Worm (Caenorhabditis elegans) whole organism, mixed stage, embryonic: Measurements from ENCODE around the gene fbxb-108.

Experiments used
- M03D4.4 ChIP-seq: sonication (generic microtip); optimal IDR thresholded peaks from 2 replicates; lab custom pipeline; 2017; ENCODE audit warnings: mild to moderate bottlenecking, missing genetic modification characterization, missing compliant biosample characterization
- bed-3 ChIP-seq: fragments of 200-800 bp; sonication (Bioruptor generic); optimal IDR thresholded peaks from 3 replicates; lab custom pipeline; 2018; ENCODE audit warnings: mild to moderate bottlenecking, missing genetic modification characterization, moderate library complexity, missing compliant biosample characterization
- blmp-1 ChIP-seq: fragments of 150-350 bp; optimal IDR thresholded peaks from 2 replicates; lab custom pipeline; 2014; ENCODE audit warnings: missing biosample characterization, missing genetic modification characterization
- ceh-39 ChIP-seq: fragments of 150-350 bp; optimal IDR thresholded peaks from 2 replicates; lab custom pipeline; 2014; ENCODE audit warnings: missing biosample characterization, missing genetic modification characterization
- ceh-43 ChIP-seq: fragments of 200-800 bp; sonication (Bioruptor generic); optimal IDR thresholded peaks from 2 replicates; lab custom pipeline; 2018; ENCODE audit warnings: mild to moderate bottlenecking, missing genetic modification characterization, moderate library complexity, missing compliant biosample characterization
- ceh-83 ChIP-seq: fragments of 200-800 bp; sonication (Bioruptor generic); optimal IDR thresholded peaks from 2 replicates; lab custom pipeline; 2018; ENCODE audit warnings: mild to moderate bottlenecking, missing genetic modification characterization, missing compliant biosample characterization
- ces-1 ChIP-seq: fragments of 150-350 bp; optimal IDR thresholded peaks from 2 replicates; lab custom pipeline; 2014; ENCODE audit warnings: missing biosample characterization, missing genetic modification reagents, missing genetic modification characterization
- cnd-1 ChIP-seq: fragments of 200-800 bp; sonication (Bioruptor generic); optimal IDR thresholded peaks from 2 replicates; lab custom pipeline; 2018; ENCODE audit warnings: mild to moderate bottlenecking, missing genetic modification characterization, missing compliant biosample characterization
- drap-1 ChIP-seq: fragments of 200-800 bp; sonication (Bioruptor generic); optimal IDR thresholded peaks from 3 replicates; lab custom pipeline; 2018; ENCODE audit warnings: mild to moderate bottlenecking, missing genetic modification characterization, missing compliant biosample characterization
- elt-1 ChIP-seq: sonication (generic microtip); optimal IDR thresholded peaks from 2 replicates; lab custom pipeline; 2017; ENCODE audit warnings: missing genetic modification characterization, mild to moderate bottlenecking, missing compliant biosample characterization, antibody characterized with exemption, moderate library complexity, borderline replicate concordance; ENCODE audit not compliant: insufficient read depth
- elt-3 ChIP-seq: fragments of 150-350 bp; optimal IDR thresholded peaks from 2 replicates; lab custom pipeline; 2014; ENCODE audit warnings: missing biosample characterization, missing genetic modification characterization
- flh-1 ChIP-seq: fragments of 200-800 bp; sonication (Bioruptor generic); optimal IDR thresholded peaks from 2 replicates; lab custom pipeline; 2018; ENCODE audit warnings: mild to moderate bottlenecking, missing genetic modification characterization, moderate library complexity, missing compliant biosample characterization
- ham-2 ChIP-seq: fragments of 200-800 bp; sonication (Bioruptor generic); optimal IDR thresholded peaks from 2 replicates; lab custom pipeline; 2018; ENCODE audit warnings: mild to moderate bottlenecking, missing genetic modification characterization, missing compliant biosample characterization
- hlh-1 ChIP-seq: fragments of 150-350 bp; optimal IDR thresholded peaks from 2 replicates; lab custom pipeline; 2014; ENCODE audit warnings: missing biosample characterization, missing genetic modification reagents, missing genetic modification characterization
- lin-13 ChIP-seq: fragments of 150-350 bp; optimal IDR thresholded peaks from 2 replicates; lab custom pipeline; 2014; ENCODE audit warnings: missing biosample characterization, missing genetic modification characterization
- lin-32 ChIP-seq: fragments of 200-800 bp; sonication (Bioruptor generic); optimal IDR thresholded peaks from 2 replicates; lab custom pipeline; 2018; ENCODE audit warnings: mild to moderate bottlenecking, missing genetic modification characterization, missing compliant biosample characterization
- lsy-2 ChIP-seq: fragments of 150-350 bp; optimal IDR thresholded peaks from 2 replicates; lab custom pipeline; 2014; ENCODE audit warnings: missing biosample characterization, missing genetic modification characterization
- mab-5 ChIP-seq: fragments of 150-350 bp; optimal IDR thresholded peaks from 2 replicates; lab custom pipeline; 2014; ENCODE audit warnings: missing biosample characterization, missing genetic modification characterization
- mep-1 ChIP-seq: fragments of 150-350 bp; optimal IDR thresholded peaks from 2 replicates; lab custom pipeline; 2017; ENCODE audit warnings: missing biosample characterization, missing genetic modification reagents, missing genetic modification characterization, inconsistent platforms
- nhr-12 ChIP-seq: fragments of 150-350 bp; optimal IDR thresholded peaks from 2 replicates; lab custom pipeline; 2014; ENCODE audit warnings: missing biosample characterization, missing genetic modification characterization
- nhr-2 ChIP-seq: fragments of 150-350 bp; optimal IDR thresholded peaks from 2 replicates; lab custom pipeline; 2014; ENCODE audit warnings: missing biosample characterization, missing genetic modification characterization
- nhr-237 ChIP-seq: fragments of 150-350 bp; optimal IDR thresholded peaks from 2 replicates; lab custom pipeline; 2014; ENCODE audit warnings: missing biosample characterization, missing genetic modification characterization
- nhr-28 ChIP-seq: fragments of 150-350 bp; optimal IDR thresholded peaks from 2 replicates; lab custom pipeline; 2014; ENCODE audit warnings: missing biosample characterization, missing genetic modification characterization
- nhr-76 ChIP-seq: sonication (generic microtip); optimal IDR thresholded peaks from 2 replicates; lab custom pipeline; 2017; ENCODE audit warnings: missing biosample characterization, missing genetic modification characterization
- pha-4 ChIP-seq: fragments of 150-350 bp; optimal IDR thresholded peaks from 2 replicates; lab custom pipeline; 2018; ENCODE audit warnings: missing biosample characterization, missing genetic modification reagents, missing genetic modification characterization
- sem-2 ChIP-seq: fragments of 200-800 bp; sonication (Bioruptor generic); optimal IDR thresholded peaks from 2 replicates; lab custom pipeline; 2018; ENCODE audit warnings: mild to moderate bottlenecking, missing genetic modification characterization, missing compliant biosample characterization
- sptf-1 ChIP-seq: sonication (generic microtip); optimal IDR thresholded peaks from 2 replicates; lab custom pipeline; 2017; ENCODE audit warnings: mild to moderate bottlenecking, missing genetic modification characterization, moderate library complexity, missing compliant biosample characterization
- tbx-8 ChIP-seq: fragments of 200-800 bp; sonication (Bioruptor generic); optimal IDR thresholded peaks from 2 replicates; lab custom pipeline; 2018; ENCODE audit warnings: mild to moderate bottlenecking, missing genetic modification characterization, moderate library complexity, missing compliant biosample characterization
- unc-120 ChIP-seq: sonication (generic microtip); optimal IDR thresholded peaks from 2 replicates; lab custom pipeline; 2017; ENCODE audit warnings: missing genetic modification characterization, missing compliant biosample characterization; ENCODE audit not compliant: poor library complexity, severe bottlenecking
- unc-39 ChIP-seq: fragments of 150-350 bp; optimal IDR thresholded peaks from 2 replicates; lab custom pipeline; 2014; ENCODE audit warnings: missing biosample characterization, missing genetic modification characterization
- unc-62 ChIP-seq: fragments of 150-350 bp; optimal IDR thresholded peaks from 2 replicates; lab custom pipeline; 2014; ENCODE audit warnings: missing biosample characterization, missing genetic modification reagents, missing genetic modification characterization
- zip-8 ChIP-seq: fragments of 150-350 bp; optimal IDR thresholded peaks from 2 replicates; lab custom pipeline; 2014; ENCODE audit warnings: missing biosample characterization, missing genetic modification characterization
- ztf-11 ChIP-seq: fragments of 150-350 bp; optimal IDR thresholded peaks from 2 replicates; lab custom pipeline; 2014; ENCODE audit warnings: missing biosample characterization, missing genetic modification characterization

Gene fbxb-108

ce11 chrII:2736938-2737337 lies 27.8 kb upstream of the fbxb-108 start:
- no peak for TF ChIP-seq ces-1 (GFP tag; lab: Kevin White, UChicago)
- TF ChIP-seq mep-1 (tag; lab: Kevin White, UChicago) = no peak
- TF ChIP-seq unc-39 (tag; lab: Kevin White, UChicago) = no peak
- TF ChIP-seq elt-3 = no peak
- no peak for TF ChIP-seq ceh-83 (GFP tag; lab: Kevin White, UChicago)
- no peak for TF ChIP-seq nhr-237
- no peak for TF ChIP-seq lin-32 (GFP tag; lab: Kevin White, UChicago)
- no peak for TF ChIP-seq cnd-1
- TF ChIP-seq zip-8 (tag; lab: Kevin White, UChicago) = no peak
- no peak for TF ChIP-seq sem-2 (GFP tag; lab: Kevin White, UChicago)
- no peak for TF ChIP-seq ham-2 (GFP tag; lab: Kevin White, UChicago)
- no peak for TF ChIP-seq unc-120 (tag; lab: Kevin White, UChicago)
- no peak for TF ChIP-seq nhr-28 (tag; lab: Kevin White, UChicago)
- TF ChIP-seq ceh-39 (tag; lab: Kevin White, UChicago) = no peak

ce11 chrII:2739619-2740018 lies 25.1 kb upstream of the fbxb-108 start, which contains the start of gene T05A8.6:
Gene T05A8.6, minus strand, starts transcription at chrII:2739719.
- TF ChIP-seq ces-1 (GFP tag; lab: Kevin White, UChicago) (no peak), ceh-39 (tag; lab: Kevin White, UChicago) (no peak), M03D4.4 (tag; lab: Kevin White, UChicago) (no peak), pha-4 (tag; lab: Kevin White, UChicago) (no peak), sptf-1 (no peak), ham-2 (GFP tag; lab: Kevin White, UChicago) (no peak), mab-5 (tag; lab: Kevin White, UChicago) (no peak), ceh-83 (GFP tag; lab: Kevin White, UChicago) (no peak), nhr-76 (tag; lab: Kevin White, UChicago) (no peak), nhr-28 (tag; lab: Kevin White, UChicago) (no peak), ztf-11 (tag; lab: Kevin White, UChicago) (no peak), elt-1 (tag; lab: Kevin White, UChicago) (no peak), mep-1 (tag; lab: Kevin White, UChicago) (no peak), drap-1 (GFP tag; lab: Kevin White, UChicago) (no peak), zip-8 (tag; lab: Kevin White, UChicago) (no peak), lin-32 (GFP tag; lab: Kevin White, UChicago) (no peak), blmp-1 (no peak), hlh-1 (tag; lab: Kevin White, UChicago) (no peak), cnd-1 (no peak), nhr-12 (no peak)

- TF ChIP-seq bed-3 (GFP tag; lab: Kevin White, UChicago) = no peak
- no peak for TF ChIP-seq ces-1 (GFP tag; lab: Kevin White, UChicago)
- TF ChIP-seq unc-120 (tag; lab: Kevin White, UChicago) = no peak
- no peak for TF ChIP-seq ztf-11 (tag; lab: Kevin White, UChicago)
These were observed 23.4 kb upstream of the fbxb-108 start for ce11 chrII:2741405-2741804.

- TF ChIP-seq zip-8 (tag; lab: Kevin White, UChicago) (no peak), lin-32 (GFP tag; lab: Kevin White, UChicago) (no peak), ceh-43 (GFP tag; lab: Kevin White, UChicago) (no peak), nhr-76 (tag; lab: Kevin White, UChicago) (no peak), lsy-2 (tag; lab: Kevin White, UChicago) (no peak), flh-1 (no peak), nhr-2 (no peak), nhr-28 (tag; lab: Kevin White, UChicago) (no peak), cnd-1 (no peak), bed-3 (GFP tag; lab: Kevin White, UChicago) (no peak), ham-2 (GFP tag; lab: Kevin White, UChicago) (no peak)
These were observed 22.5 kb upstream of the fbxb-108 start, which contains the start of gene T05A8.7 for ce11 chrII:2742251-2742650. Gene T05A8.7, minus strand, starts transcription at chrII:2742351.

- TF ChIP-seq nhr-76 (tag; lab: Kevin White, UChicago) (no peak), lsy-2 (tag; lab: Kevin White, UChicago) (no peak), ces-1 (GFP tag; lab: Kevin White, UChicago) (peak; percentile 80), mab-5 (tag; lab: Kevin White, UChicago) (no peak), ceh-39 (tag; lab: Kevin White, UChicago) (no peak), sptf-1 (no peak), mep-1 (tag; lab: Kevin White, UChicago) (peak; percentile 48), nhr-2 (no peak), unc-62 (GFP tag; lab: Kevin White, UChicago) (peak; percentile 73), tbx-8 (GFP tag; lab: Kevin White, UChicago) (no peak), ceh-83 (GFP tag; lab: Kevin White, UChicago) (no peak), flh-1 (no peak), hlh-1 (tag; lab: Kevin White, UChicago) (no peak), ham-2 (GFP tag; lab: Kevin White, UChicago) (no peak), lin-13 (no peak), bed-3 (GFP tag; lab: Kevin White, UChicago) (no peak), M03D4.4 (tag; lab: Kevin White, UChicago) (no peak), lin-32 (GFP tag; lab: Kevin White, UChicago) (no peak), cnd-1 (no peak), unc-120 (tag; lab: Kevin White, UChicago) (no peak), nhr-28 (tag; lab: Kevin White, UChicago) (no peak), zip-8 (tag; lab: Kevin White, UChicago) (no peak), drap-1 (GFP tag; lab: Kevin White, UChicago) (no peak), nhr-237 (no peak)
These were observed 16.7 kb upstream of the fbxb-108 start for ce11 chrII:2747956-2748621.
